Fruit fly (Drosophila melanogaster) whole organism, embryonic: ENCODE measurements around the gene pkaap.

Experiments
- Asciz ChIP-seq: fragments of 200-800 bp; sonication (Bioruptor generic); optimal IDR thresholded peaks from 2 replicates; lab custom pipeline; 2017; ENCODE audit warnings: missing biosample characterization, mild to moderate bottlenecking, missing genetic modification characterization, missing genetic modification reagents
- C15 ChIP-seq: fragments of 200-800 bp; sonication (Bioruptor generic); IDR thresholded peaks from 3 replicates; pipeline ENCODE4 v1.3.6; 2022; ENCODE audit warnings: missing biosample characterization, missing genetic modification characterization
- CG10654 ChIP-seq: fragments of 200-800 bp; sonication (Bioruptor generic); optimal IDR thresholded peaks from 2 replicates; lab custom pipeline; 2016; ENCODE audit warnings: missing biosample characterization, missing genetic modification characterization
- CG10959 ChIP-seq: fragments of 200-800 bp; sonication (Bioruptor generic); IDR thresholded peaks from 2 replicates; pipeline ENCODE4 v1.3.6; 2022; ENCODE audit warnings: missing biosample characterization, missing genetic modification characterization
- CG13624 ChIP-seq: fragments of 200-800 bp; sonication (Bioruptor generic); optimal IDR thresholded peaks from 2 replicates; lab custom pipeline; 2016; ENCODE audit warnings: missing biosample characterization, missing genetic modification characterization
- CG14860 ChIP-seq: fragments of 200-800 bp; sonication (Bioruptor generic); IDR thresholded peaks from 3 replicates; pipeline ENCODE4 v1.3.6; 2022; ENCODE audit warnings: missing biosample characterization, missing genetic modification characterization; ENCODE audit not compliant: partially characterized antibody
- CG16863 ChIP-seq: fragments of 200-800 bp; sonication (Bioruptor generic); optimal IDR thresholded peaks from 3 replicates; lab custom pipeline; 2016; ENCODE audit warnings: missing biosample characterization, missing genetic modification characterization
- CG17568 ChIP-seq: fragments of 200-800 bp; sonication (Bioruptor generic); optimal IDR thresholded peaks from 2 replicates; lab custom pipeline; 2018; ENCODE audit warnings: missing biosample characterization, mild to moderate bottlenecking, missing genetic modification characterization, moderate library complexity
- CG18619 ChIP-seq: fragments of 200-800 bp; sonication (Bioruptor generic); optimal IDR thresholded peaks from 3 replicates; lab custom pipeline; 2017; ENCODE audit warnings: missing biosample characterization, mild to moderate bottlenecking, missing genetic modification characterization
- CG2129 ChIP-seq: fragments of 200-800 bp; sonication (Bioruptor generic); IDR thresholded peaks from 2 replicates; pipeline ENCODE4 v1.3.6; 2022; ENCODE audit warnings: missing biosample characterization, missing genetic modification characterization; ENCODE audit not compliant: partially characterized antibody
- CG2712 ChIP-seq: fragments of 200-800 bp; optimal IDR thresholded peaks from 3 replicates; lab custom pipeline; 2019; ENCODE audit warnings: missing biosample characterization, mild to moderate bottlenecking, missing genetic modification characterization, moderate library complexity
- CG33557 ChIP-seq: fragments of 200-800 bp; sonication (Bioruptor generic); optimal IDR thresholded peaks from 2 replicates; lab custom pipeline; 2019; ENCODE audit warnings: missing biosample characterization, mild to moderate bottlenecking, missing genetic modification characterization, moderate library complexity
- CG4730 ChIP-seq: fragments of 200-800 bp; sonication (Bioruptor generic); IDR thresholded peaks from 2 replicates; pipeline ENCODE4 v1.3.6; 2022; ENCODE audit warnings: missing biosample characterization, missing genetic modification characterization
- CG5180 ChIP-seq: fragments of 200-800 bp; sonication (Bioruptor generic); optimal IDR thresholded peaks from 3 replicates; lab custom pipeline; 2017; ENCODE audit warnings: missing biosample characterization, missing genetic modification characterization, mild to moderate bottlenecking, moderate library complexity, missing genetic modification reagents
- CG7839 ChIP-seq: fragments of 200-800 bp; sonication (Bioruptor generic); optimal IDR thresholded peaks from 3 replicates; lab custom pipeline; 2018; ENCODE audit warnings: missing biosample characterization, mild to moderate bottlenecking, missing genetic modification characterization, moderate library complexity
- Camta ChIP-seq: fragments of 200-800 bp; sonication (Bioruptor generic); optimal IDR thresholded peaks from 2 replicates; lab custom pipeline; 2016; ENCODE audit warnings: missing biosample characterization, missing genetic modification characterization
- Dad ChIP-seq: fragments of 200-800 bp; sonication (Bioruptor generic); optimal IDR thresholded peaks from 3 replicates; lab custom pipeline; 2016; ENCODE audit warnings: missing biosample characterization, missing genetic modification characterization
- Deaf1 ChIP-seq: fragments of 200-800 bp; optimal IDR thresholded peaks from 3 replicates; lab custom pipeline; 2019; ENCODE audit warnings: missing biosample characterization, mild to moderate bottlenecking, missing genetic modification characterization, moderate library complexity
- Dfd ChIP-seq, 2 experiments: fragments of >200 bp; optimal IDR thresholded peaks; 2 replicates each; lab custom pipeline; 2017; ENCODE audit warnings: missing biosample characterization in 2 of 2, missing genetic modification characterization in 2 of 2
- Dp ChIP-seq: fragments of 200-800 bp; sonication (Bioruptor generic); optimal IDR thresholded peaks from 2 replicates; lab custom pipeline; 2018; ENCODE audit warnings: missing biosample characterization, mild to moderate bottlenecking, missing genetic modification characterization, moderate library complexity
- HHEX ChIP-seq: fragments of 200-800 bp; sonication (Bioruptor generic); optimal IDR thresholded peaks from 3 replicates; lab custom pipeline; 2017; ENCODE audit warnings: missing biosample characterization, mild to moderate bottlenecking, missing genetic modification characterization, missing genetic modification reagents
- Hr78 ChIP-seq, 2 experiments: fragments of 200-800 bp in 1 of 2; fragments of >200 bp in 1 of 2; sonication (Bioruptor generic) in 1 of 2; optimal IDR thresholded peaks; 2 replicates each; lab custom pipeline; 2017 to 2019; ENCODE audit warnings: missing biosample characterization in 2 of 2, missing genetic modification characterization in 2 of 2, mild to moderate bottlenecking in 1 of 2, moderate library complexity in 1 of 2
- Lhr ChIP-seq: fragments of 200-800 bp; sonication (Bioruptor generic); optimal IDR thresholded peaks from 3 replicates; lab custom pipeline; 2017; ENCODE audit warnings: mild to moderate bottlenecking, missing biosample characterization, missing genetic modification reagents, missing genetic modification characterization
- Med ChIP-seq: fragments of 200-800 bp; sonication (Bioruptor generic); peaks from one replicate; lab custom pipeline; 2016; ENCODE audit warnings: missing biosample characterization, missing genetic modification characterization, mild to moderate bottlenecking, inconsistent platforms, moderate library complexity
- Myb ChIP-seq: fragments of 200-800 bp; sonication (Bioruptor generic); optimal IDR thresholded peaks from 2 replicates; lab custom pipeline; 2016; ENCODE audit warnings: missing biosample characterization, missing genetic modification characterization
- Poxn ChIP-seq: fragments of 200-800 bp; sonication (Bioruptor generic); IDR thresholded peaks from 2 replicates; pipeline ENCODE4 v1.3.6; 2022; ENCODE audit warnings: missing biosample characterization, missing genetic modification characterization
- Side ChIP-seq: fragments of 200-800 bp; sonication (Bioruptor generic); optimal IDR thresholded peaks from 2 replicates; lab custom pipeline; 2016; ENCODE audit warnings: missing biosample characterization, missing genetic modification characterization
- Spps ChIP-seq: fragments of 200-800 bp; sonication (Bioruptor generic); optimal IDR thresholded peaks from 2 replicates; lab custom pipeline; 2018; ENCODE audit warnings: missing biosample characterization, mild to moderate bottlenecking, missing genetic modification characterization
- Xbp1 ChIP-seq: fragments of 200-800 bp; sonication (Bioruptor generic); optimal IDR thresholded peaks from 3 replicates; lab custom pipeline; 2016; ENCODE audit warnings: missing biosample characterization, mild to moderate bottlenecking, missing genetic modification characterization
- abd-A ChIP-seq: fragments of 200-800 bp; sonication (Bioruptor generic); optimal IDR thresholded peaks from 3 replicates; lab custom pipeline; 2019; ENCODE audit warnings: missing biosample characterization, mild to moderate bottlenecking, missing genetic modification characterization, moderate library complexity
- cg ChIP-seq: fragments of 200-800 bp; sonication (Bioruptor generic); optimal IDR thresholded peaks from 3 replicates; lab custom pipeline; 2019; ENCODE audit warnings: missing biosample characterization, mild to moderate bottlenecking, missing genetic modification characterization, moderate library complexity
- crc ChIP-seq: fragments of 200-800 bp; sonication (Bioruptor generic); optimal IDR thresholded peaks from 2 replicates; lab custom pipeline; 2016; ENCODE audit warnings: missing biosample characterization, missing genetic modification characterization
- crp ChIP-seq, 2 experiments: fragments of 200-800 bp; sonication (Bioruptor generic); optimal IDR thresholded peaks; 2 replicates in 1 of 2; 3 replicates in 1 of 2; lab custom pipeline; 2017; ENCODE audit warnings: missing biosample characterization in 2 of 2, missing genetic modification characterization in 2 of 2, mild to moderate bottlenecking in 1 of 2, moderate library complexity in 1 of 2
- dimm ChIP-seq: fragments of 200-800 bp; sonication (Bioruptor generic); IDR thresholded peaks from 2 replicates; pipeline ENCODE4 v1.3.6; 2022; ENCODE audit warnings: missing biosample characterization, missing genetic modification characterization
- hkb ChIP-seq, 2 experiments: fragments of 200-800 bp in 1 of 2; fragments of >200 bp in 1 of 2; sonication (Bioruptor generic) in 1 of 2; IDR thresholded peaks in 1 of 2; optimal IDR thresholded peaks in 1 of 2; 2 replicates each; pipeline versions ENCODE4 v1.3.6 to Lab custom; 2017 to 2022; ENCODE audit warnings: missing biosample characterization in 1 of 2, missing genetic modification characterization in 1 of 2
- inv ChIP-seq: fragments of 200-800 bp; sonication (Bioruptor generic); IDR thresholded peaks from 2 replicates; pipeline ENCODE4 v1.3.6; 2022; ENCODE audit warnings: missing biosample characterization, missing genetic modification characterization; ENCODE audit not compliant: partially characterized antibody
- mirr ChIP-seq: fragments of 200-800 bp; sonication (Bioruptor generic); optimal IDR thresholded peaks from 3 replicates; lab custom pipeline; 2018; ENCODE audit warnings: missing biosample characterization, mild to moderate bottlenecking, missing genetic modification characterization
- oc ChIP-seq: fragments of 200-800 bp; sonication (Bioruptor generic); optimal IDR thresholded peaks from 2 replicates; lab custom pipeline; 2018; ENCODE audit warnings: missing biosample characterization, mild to moderate bottlenecking, missing genetic modification characterization, moderate library complexity
- pita ChIP-seq: fragments of 200-800 bp; sonication (Bioruptor generic); optimal IDR thresholded peaks from 2 replicates; lab custom pipeline; 2017; ENCODE audit warnings: missing biosample characterization, mild to moderate bottlenecking, missing genetic modification characterization
- seq ChIP-seq: fragments of 200-800 bp; sonication (Bioruptor generic); IDR thresholded peaks from 2 replicates; pipeline ENCODE4 v1.3.6; 2022; ENCODE audit warnings: missing biosample characterization, missing genetic modification characterization
- so ChIP-seq: fragments of 200-800 bp; sonication (Bioruptor generic); IDR thresholded peaks from 3 replicates; pipeline ENCODE4 v1.3.6; 2022; ENCODE audit warnings: missing biosample characterization, missing genetic modification characterization
- ssp ChIP-seq: fragments of 200-800 bp; sonication (Bioruptor generic); IDR thresholded peaks from 2 replicates; pipeline ENCODE4 v1.3.6; 2022; ENCODE audit warnings: missing biosample characterization, missing genetic modification characterization
- tna ChIP-seq: fragments of 200-800 bp; sonication (Bioruptor generic); IDR thresholded peaks from 2 replicates; pipeline ENCODE4 v1.3.6; 2022; ENCODE audit warnings: missing biosample characterization, missing genetic modification characterization; ENCODE audit not compliant: partially characterized antibody
- trh ChIP-seq: fragments of 200-800 bp; sonication (Bioruptor generic); optimal IDR thresholded peaks from 2 replicates; lab custom pipeline; 2016; ENCODE audit warnings: missing biosample characterization, missing genetic modification characterization
- tx ChIP-seq: fragments of 200-800 bp; sonication (Bioruptor generic); optimal IDR thresholded peaks from 2 replicates; lab custom pipeline; 2016; ENCODE audit warnings: missing biosample characterization, missing genetic modification characterization
- vfl ChIP-seq: fragments of 200-800 bp; sonication (Bioruptor generic); optimal IDR thresholded peaks from 2 replicates; lab custom pipeline; 2016; ENCODE audit warnings: missing biosample characterization, missing genetic modification characterization

The pkaap gene

DNA sequence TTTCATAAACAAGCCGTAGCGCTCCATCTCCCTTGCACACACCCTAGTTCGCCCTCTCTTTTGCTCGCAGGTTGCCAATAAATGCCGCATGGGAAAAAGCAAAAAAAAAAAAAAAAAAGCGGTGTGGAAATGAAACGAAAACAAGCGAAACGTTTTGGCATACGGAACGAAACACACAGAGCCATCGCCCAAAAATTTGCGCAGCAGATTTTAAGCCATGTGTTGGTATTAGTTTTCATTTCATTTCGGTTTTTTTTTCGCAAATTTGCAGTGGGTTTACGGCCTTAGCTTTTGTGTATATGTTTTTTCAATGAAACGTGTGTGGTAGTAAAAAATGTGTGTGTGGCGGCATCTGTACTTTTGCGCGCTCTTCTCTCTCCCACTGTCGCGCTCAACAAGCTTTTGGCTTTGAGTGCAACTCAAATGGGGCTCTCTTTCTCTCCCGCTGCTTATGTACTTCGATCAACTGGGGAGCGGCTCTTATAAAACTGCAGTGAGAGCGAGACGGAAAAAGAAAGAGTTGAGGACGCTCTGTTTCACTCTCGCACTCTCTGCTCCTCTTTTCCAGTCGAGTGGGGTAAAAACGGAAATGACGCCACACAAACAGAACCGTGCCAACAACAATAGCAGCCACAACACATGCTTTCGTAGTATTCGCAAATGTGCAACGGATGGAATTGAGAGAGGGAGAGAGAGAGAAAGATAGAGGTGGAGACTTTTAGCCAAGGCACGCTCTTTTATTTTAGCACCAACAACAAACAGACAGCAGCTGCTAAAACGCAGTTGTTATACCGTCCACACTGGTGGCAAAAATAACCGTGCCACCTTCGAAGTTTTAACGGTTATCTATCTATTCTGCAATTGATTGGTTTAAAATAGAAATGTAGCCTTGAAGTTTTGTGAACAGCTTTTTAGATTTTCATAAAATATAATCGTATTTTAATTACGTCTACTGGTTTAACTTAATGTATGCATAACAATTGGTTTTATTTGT, 3.5 kb upstream of the pkaap start (continued):
- TF ChIP-seq Xbp1: peak; percentile 36
- peak; percentile 52 for TF ChIP-seq mirr (GFP tag; lab: Kevin White, UChicago)
- TF ChIP-seq crc (GFP tag; lab: Kevin White, UChicago): no peak
- TF ChIP-seq crp (GFP tag; optimal IDR thresholded peaks at IDR 0.05; lab: Kevin White, UChicago): peak in 1 of 2 experiments; percentile 56
- no peak for TF ChIP-seq Dp (GFP tag; lab: Kevin White, UChicago)
- peak; percentile 59 for TF ChIP-seq CG7839
- no peak for TF ChIP-seq so (GFP tag; lab: Robert Waterston, UW)
- peak; percentile 31 for TF ChIP-seq tx (GFP tag; lab: Kevin White, UChicago)
- peak; percentile 23 for TF ChIP-seq CG18619 (GFP tag; lab: Kevin White, UChicago)
- no peak for TF ChIP-seq CG4730 (GFP tag; lab: Robert Waterston, UW)
- peak; percentile 21 for TF ChIP-seq CG10654 (GFP tag; lab: Kevin White, UChicago)
- TF ChIP-seq Poxn (GFP tag; lab: Robert Waterston, UW): no peak
- no peak for TF ChIP-seq hkb (optimal IDR thresholded peaks at IDR 0.05; lab: Kevin White, UChicago)
- no peak for TF ChIP-seq hkb (GFP tag; IDR thresholded peaks at IDR 0.05; lab: Robert Waterston, UW)
- TF ChIP-seq Myb: peak; percentile 3
- no peak for TF ChIP-seq inv

DNA sequence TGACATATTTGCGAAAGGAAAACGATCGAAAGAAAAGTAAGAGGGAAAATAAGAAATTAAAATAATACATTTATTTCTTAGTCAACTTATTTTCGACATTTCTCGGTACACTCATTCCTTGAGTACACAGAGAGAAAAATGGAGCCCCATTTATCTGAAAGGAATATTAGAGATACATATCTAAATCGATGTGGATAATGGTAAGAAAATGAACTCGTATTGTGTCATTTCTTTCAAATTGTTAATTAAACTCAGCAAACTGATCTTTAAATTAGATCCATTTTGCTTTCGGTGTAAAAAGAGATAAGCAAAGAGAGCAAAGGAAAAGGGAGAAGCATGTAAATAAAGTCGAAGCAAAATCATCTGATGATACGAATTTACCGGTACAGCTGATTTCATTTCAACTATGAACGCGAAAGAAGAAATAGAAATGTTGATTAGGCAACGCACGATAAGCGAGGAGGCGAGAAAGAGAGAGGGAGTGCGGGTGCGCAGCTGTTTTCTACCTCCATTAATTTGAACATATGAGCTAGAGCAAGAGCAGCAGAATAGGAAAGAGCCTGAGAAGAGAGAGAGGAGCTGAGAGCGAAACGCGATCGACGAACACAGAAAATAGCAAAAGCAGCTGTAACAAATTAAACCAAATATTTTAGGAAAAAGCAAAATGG, 2.3 kb upstream of the pkaap start:
- TF ChIP-seq CG2712 (peak; percentile 93), CG16863 (GFP tag; lab: Kevin White, UChicago) (peak; percentile 82), ssp (GFP tag; lab: Robert Waterston, UW) (no peak), Lhr (GFP tag; lab: Kevin White, UChicago) (peak; percentile 62), CG14860 (no peak), HHEX (GFP tag; lab: Kevin White, UChicago) (peak; percentile 87), C15 (no peak), dimm (no peak), CG10959 (GFP tag; lab: Robert Waterston, UW) (no peak), cg (GFP tag; lab: Kevin White, UChicago) (no peak), Hr78 (GFP tag; optimal IDR thresholded peaks at IDR 0.05; lab: Kevin White, UChicago) (no peak), seq (GFP tag; lab: Robert Waterston, UW) (no peak), CG33557 (GFP tag; lab: Kevin White, UChicago) (peak; percentile 50), pita (no peak), Spps (tag; lab: Kevin White, UChicago) (peak; percentile 87), CG17568 (GFP tag; lab: Kevin White, UChicago) (peak; percentile 67), Asciz (GFP tag; lab: Kevin White, UChicago) (peak; percentile 87), oc (tag; lab: Kevin White, UChicago) (peak; percentile 92), abd-A (tag; lab: Kevin White, UChicago) (no peak), Dad (GFP tag; lab: Kevin White, UChicago) (peak; percentile 71), vfl (GFP tag; lab: Kevin White, UChicago) (peak; percentile 79), Deaf1 (tag; lab: Kevin White, UChicago) (peak; percentile 54), trh (GFP tag; lab: Kevin White, UChicago) (peak; percentile 74), Med (peak; percentile 98), tna (GFP tag; lab: Robert Waterston, UW) (no peak), Side (peak; percentile 78), CG13624 (GFP tag; lab: Kevin White, UChicago) (peak; percentile 86), Dfd (GFP tag; optimal IDR thresholded peaks at IDR 0.05; lab: Kevin White, UChicago) (no peak), Camta (GFP tag; lab: Kevin White, UChicago) (peak; percentile 81), CG5180 (GFP tag; lab: Kevin White, UChicago) (peak; percentile 48), CG2129 (GFP tag; lab: Robert Waterston, UW) (no peak)
